Fruit fly (Drosophila melanogaster): ENCODE measurements around the gene NdufV3.

DNA sequence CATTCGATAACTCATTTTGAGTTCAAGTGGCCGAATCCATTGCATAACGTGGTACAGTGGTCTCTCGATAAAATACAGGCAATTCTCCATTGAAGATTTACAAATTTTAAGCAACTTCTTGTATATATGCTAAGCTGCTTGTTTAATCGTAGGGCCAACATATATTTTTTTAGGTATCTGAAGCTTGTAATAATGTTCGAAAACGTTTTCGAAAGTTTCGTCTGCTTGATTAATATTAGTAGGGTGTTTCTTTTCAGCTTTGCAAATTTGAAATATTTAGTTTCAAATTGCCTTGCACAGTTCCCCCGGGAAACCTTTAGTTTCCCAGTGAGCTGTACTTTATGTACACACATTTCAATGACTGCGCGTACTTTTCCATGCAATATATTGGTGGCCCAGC is 29.9 kb downstream of the NdufV3 start:
- TF ChIP-seq CG14711 (tag; optimal IDR thresholded peaks at IDR 0.05): no peak
- TF ChIP-seq ovo (GFP tag; optimal IDR thresholded peaks at IDR 0.05): no peak
- no peak for TF ChIP-seq Clk (GFP tag; optimal IDR thresholded peaks at IDR 0.05)
- no peak for TF ChIP-seq Hr96 (GFP tag; optimal IDR thresholded peaks at IDR 0.05)
- no peak for TF ChIP-seq kay (GFP tag; ENCODE audit: borderline replicate concordance)
- TF ChIP-seq Mnt (GFP tag; optimal IDR thresholded peaks at IDR 0.05): no peak

Data from whole organism, adult.